Fruit fly (Drosophila melanogaster): ENCODE measurements around the gene bves.

The bves gene

dm6 chrX:21053099-21053715 is 556 bp upstream of the bves start (continued):
- TF ChIP-seq CG18619 (GFP tag; optimal IDR thresholded peaks at IDR 0.05) (peak; percentile 83), CG12744 (GFP tag; optimal IDR thresholded peaks at IDR 0.05) (peak; percentile 24), crol (GFP tag; IDR thresholded peaks at IDR 0.05) (no peak), CG17912 (GFP tag; optimal IDR thresholded peaks at IDR 0.05) (peak; percentile 84), Poxn (GFP tag; IDR thresholded peaks at IDR 0.05) (no peak), CG12071 (GFP tag; optimal IDR thresholded peaks at IDR 0.05) (peak; percentile 92), BEAF-32 (GFP tag; optimal IDR thresholded peaks at IDR 0.05) (peak; percentile 86), Hsf (GFP tag; optimal IDR thresholded peaks at IDR 0.05) (peak; percentile 76), D19A (tag; optimal IDR thresholded peaks at IDR 0.05) (peak; percentile 32), zf30C (GFP tag; optimal IDR thresholded peaks at IDR 0.05) (peak; percentile 47), ewg (GFP tag; optimal IDR thresholded peaks at IDR 0.05) (peak; percentile 59), sd (tag; optimal IDR thresholded peaks at IDR 0.05) (peak; percentile 43), pros (GFP tag; optimal IDR thresholded peaks at IDR 0.05) (no peak), ftz-f1 (GFP tag; optimal IDR thresholded peaks at IDR 0.05) (no peak), CG8944 (GFP tag; optimal IDR thresholded peaks at IDR 0.05) (peak; percentile 52), unpg (GFP tag; optimal IDR thresholded peaks at IDR 0.05) (peak; percentile 68), Sry-δ (GFP tag; optimal IDR thresholded peaks at IDR 0.05) (peak; percentile 96), CG1024 (GFP tag; IDR thresholded peaks at IDR 0.05) (peak; percentile 73), Ssrp (tag; optimal IDR thresholded peaks at IDR 0.05) (peak; percentile 1), ac (GFP tag; optimal IDR thresholded peaks at IDR 0.05) (peak; percentile 85), E2f2 (GFP tag; IDR thresholded peaks at IDR 0.05) (peak; percentile 52), caup (GFP tag; optimal IDR thresholded peaks at IDR 0.05; ENCODE audit: severe bottlenecking) (peak; percentile 93), Xrp1 (GFP tag; IDR thresholded peaks at IDR 0.05) (no peak), Hr3 (GFP tag; optimal IDR thresholded peaks at IDR 0.05) (peak; percentile 0), HmgD (GFP tag; optimal IDR thresholded peaks at IDR 0.05) (peak; percentile 71), HLHmδ (GFP tag; optimal IDR thresholded peaks at IDR 0.05) (peak; percentile 99), Meics (GFP tag; optimal IDR thresholded peaks at IDR 0.05) (peak; percentile 86), dysf (GFP tag; IDR thresholded peaks at IDR 0.05) (peak; percentile 63; the same call in 2 of the 3 replicates), CG17361 (GFP tag; IDR thresholded peaks at IDR 0.05) (peak; percentile 59), ab (GFP tag; optimal IDR thresholded peaks at IDR 0.05) (peak; percentile 43), bab2 (GFP tag; optimal IDR thresholded peaks at IDR 0.05) (peak; percentile 20), crc (GFP tag; optimal IDR thresholded peaks at IDR 0.05) (peak; percentile 22), chm (GFP tag; IDR thresholded peaks at IDR 0.05) (peak; percentile 93), CG4730 (GFP tag; IDR thresholded peaks at IDR 0.05) (no peak), CG17568 (GFP tag; optimal IDR thresholded peaks at IDR 0.05) (peak; percentile 73), oc (tag; optimal IDR thresholded peaks at IDR 0.05) (peak; percentile 56), scrt (GFP tag; optimal IDR thresholded peaks at IDR 0.05) (peak; percentile 81), cas (GFP tag; IDR thresholded peaks at IDR 0.05) (peak; percentile 34; the same call in 1 of the 2 replicates), unc-4 (GFP tag; IDR thresholded peaks at IDR 0.05; ENCODE audit: partially characterized antibody) (peak; percentile 74), fd3F (GFP tag; optimal IDR thresholded peaks at IDR 0.05) (peak; percentile 50), NC2β (GFP tag; optimal IDR thresholded peaks at IDR 0.05) (peak; percentile 87), D19B (GFP tag; optimal IDR thresholded peaks at IDR 0.05) (peak; percentile 49), CG4854 (GFP tag; optimal IDR thresholded peaks at IDR 0.05) (peak; percentile 56), pan (optimal IDR thresholded peaks at IDR 0.05) (no peak), pan (GFP tag; optimal IDR thresholded peaks at IDR 0.05 in 1 of 2, IDR thresholded peaks at IDR 0.05 in 1 of 2) (peak in 1 of 2 experiments; percentile 70), CG1792 (GFP tag; optimal IDR thresholded peaks at IDR 0.05) (peak; percentile 75), grn (GFP tag; optimal IDR thresholded peaks at IDR 0.05) (peak; percentile 17), B-H2 (GFP tag; optimal IDR thresholded peaks at IDR 0.05) (peak; percentile 91), Dbx (GFP tag; IDR thresholded peaks at IDR 0.05) (peak; percentile 85), Scr (GFP tag; IDR thresholded peaks at IDR 0.05; ENCODE audit: partially characterized antibody) (peak; percentile 81)

All from whole organism, embryonic.